Worm (Caenorhabditis elegans) whole organism, L4 larva: Measurements from ENCODE around the gene unc-26.
A peak's percentile ranks its signal among the peaks of the same experiment; 100 is the strongest.

Experiments
- F37D6.2 ChIP-seq: sonication (generic microtip); optimal IDR thresholded peaks from 2 replicates; lab custom pipeline; 2016; ENCODE audit warnings: mild to moderate bottlenecking, missing genetic modification characterization, missing compliant biosample characterization
- F44E2.7 ChIP-seq: fragments of 200-800 bp; sonication (Bioruptor generic); IDR thresholded peaks from 2 replicates; pipeline ENCODE4 v2.1.2; 2022; ENCODE audit warnings: missing genetic modification characterization, missing compliant biosample characterization
- F49E8.2 ChIP-seq: sonication (generic microtip); optimal IDR thresholded peaks from 2 replicates; lab custom pipeline; 2016; ENCODE audit warnings: missing compliant biosample characterization, mild to moderate bottlenecking, missing genetic modification characterization, borderline replicate concordance
- T26A8.4 ChIP-seq: fragments of 200-800 bp; sonication (Bioruptor generic); IDR thresholded peaks from 2 replicates; pipeline ENCODE4 v1.3.6; 2022; ENCODE audit warnings: missing genetic modification characterization, missing compliant biosample characterization
- ZK337.2 ChIP-seq: fragments of 200-800 bp; sonication (Bioruptor generic); IDR thresholded peaks from 2 replicates; pipeline ENCODE4 v1.3.6; 2022; ENCODE audit warnings: missing genetic modification reagents, missing genetic modification characterization, missing compliant biosample characterization
- ZK546.5 ChIP-seq, 2 experiments: sonication (generic microtip); optimal IDR thresholded peaks; 2 replicates each; lab custom pipeline; 2017; ENCODE audit warnings: missing biosample characterization in 2 of 2, missing genetic modification characterization in 2 of 2
- aha-1 ChIP-seq: fragments of 150-350 bp; peaks from one replicate; lab custom pipeline; 2014; ENCODE audit warnings: missing biosample characterization, missing genetic modification characterization
- aly-2 ChIP-seq: sonication (generic microtip); optimal IDR thresholded peaks from 2 replicates; lab custom pipeline; 2018; ENCODE audit warnings: missing biosample characterization, missing genetic modification characterization
- attf-4 ChIP-seq: sonication (generic microtip); optimal IDR thresholded peaks from 3 replicates; lab custom pipeline; 2017; ENCODE audit warnings: missing biosample characterization, missing genetic modification characterization
- ceh-28 ChIP-seq: fragments of 150-350 bp; optimal IDR thresholded peaks from 2 replicates; lab custom pipeline; 2014; ENCODE audit warnings: missing biosample characterization, missing genetic modification reagents, missing genetic modification characterization
- ceh-44 ChIP-seq: fragments of 200-800 bp; sonication (Bioruptor generic); IDR thresholded peaks from 2 replicates; pipeline ENCODE4 v1.3.6; 2022; ENCODE audit warnings: missing genetic modification reagents, missing genetic modification characterization, missing compliant biosample characterization
- cey-2 ChIP-seq: sonication (generic microtip); optimal IDR thresholded peaks from 3 replicates; lab custom pipeline; 2017; ENCODE audit warnings: missing genetic modification characterization, mild to moderate bottlenecking, missing compliant biosample characterization, antibody characterized with exemption, borderline replicate concordance; ENCODE audit not compliant: insufficient read depth
- ctbp-1 ChIP-seq: fragments of 200-800 bp; sonication (Bioruptor generic); IDR thresholded peaks from 2 replicates; pipeline ENCODE4 v1.3.6; 2022; ENCODE audit warnings: missing genetic modification reagents, missing genetic modification characterization, missing compliant biosample characterization
- daf-16 ChIP-seq, 3 experiments: sonication (generic microtip); optimal IDR thresholded peaks; 2 replicates each; lab custom pipeline; 2016 to 2017; ENCODE audit warnings: missing genetic modification characterization in 3 of 3, missing genetic modification reagents in 3 of 3, mild to moderate bottlenecking in 2 of 3, missing compliant biosample characterization in 2 of 3, missing biosample characterization in 1 of 3, moderate library complexity in 1 of 3
- daf-8 ChIP-seq: fragments of 200-800 bp; sonication (Bioruptor generic); IDR thresholded peaks from 2 replicates; pipeline ENCODE4 v1.3.6; 2022; ENCODE audit warnings: missing genetic modification characterization, missing compliant biosample characterization
- dmd-8 ChIP-seq: fragments of 200-800 bp; sonication (Bioruptor generic); IDR thresholded peaks from 2 replicates; pipeline ENCODE4 v1.3.6; 2022; ENCODE audit warnings: missing genetic modification characterization, missing compliant biosample characterization
- dmd-9 ChIP-seq: fragments of 200-800 bp; sonication (Bioruptor generic); IDR thresholded peaks from 2 replicates; pipeline ENCODE4 v1.3.6; 2022; ENCODE audit warnings: missing genetic modification reagents, missing genetic modification characterization, missing compliant biosample characterization
- dve-1 ChIP-seq: sonication (generic microtip); optimal IDR thresholded peaks from 2 replicates; lab custom pipeline; 2017; ENCODE audit warnings: antibody characterized with exemption, mild to moderate bottlenecking, missing genetic modification characterization, missing compliant biosample characterization; ENCODE audit not compliant: insufficient read depth
- fkh-10 ChIP-seq: fragments of 150-350 bp; optimal IDR thresholded peaks from 2 replicates; lab custom pipeline; 2014; ENCODE audit warnings: missing biosample characterization, missing genetic modification reagents, missing genetic modification characterization
- gei-8 ChIP-seq: fragments of 200-800 bp; sonication (Bioruptor generic); optimal IDR thresholded peaks from 2 replicates; lab custom pipeline; 2018; ENCODE audit warnings: mild to moderate bottlenecking, missing genetic modification characterization, missing compliant biosample characterization
- hif-1 ChIP-seq, 2 experiments: sonication (generic microtip); optimal IDR thresholded peaks; 2 replicates each; lab custom pipeline; 2016 to 2017; ENCODE audit warnings: missing compliant biosample characterization in 2 of 2, missing genetic modification characterization in 2 of 2, missing genetic modification reagents in 2 of 2, missing genotype in 2 of 2, mild to moderate bottlenecking in 1 of 2
- jun-1 ChIP-seq: fragments of 150-350 bp; optimal IDR thresholded peaks from 2 replicates; lab custom pipeline; 2014; ENCODE audit warnings: missing biosample characterization, missing genetic modification reagents, missing genetic modification characterization
- lim-7 ChIP-seq: fragments of 200-800 bp; sonication (Bioruptor generic); IDR thresholded peaks from 2 replicates; pipeline ENCODE4 v1.3.6; 2022; ENCODE audit warnings: missing genetic modification characterization, missing compliant biosample characterization
- lin-1 ChIP-seq: fragments of 200-800 bp; sonication (Bioruptor generic); IDR thresholded peaks from 2 replicates; pipeline ENCODE4 v1.3.6; 2022; ENCODE audit warnings: missing genetic modification reagents, missing genetic modification characterization, missing compliant biosample characterization
- lin-29 ChIP-seq: fragments of 200-800 bp; sonication (Bioruptor generic); IDR thresholded peaks from 2 replicates; pipeline ENCODE4 v1.3.6; 2022; ENCODE audit warnings: missing genetic modification reagents, missing genetic modification characterization, missing compliant biosample characterization
- lin-38 ChIP-seq: fragments of 200-800 bp; sonication (Bioruptor generic); IDR thresholded peaks from 2 replicates; pipeline ENCODE4 v1.3.6; 2022; ENCODE audit warnings: missing genetic modification reagents, missing genetic modification characterization, missing compliant biosample characterization
- madf-5 ChIP-seq, 2 experiments: fragments of 200-800 bp; sonication (Bioruptor generic); IDR thresholded peaks; 2 replicates each; pipeline ENCODE4 v1.3.6; 2022; ENCODE audit warnings: missing compliant biosample characterization in 2 of 2, missing genetic modification characterization in 2 of 2
- madf-9 ChIP-seq: fragments of 200-800 bp; sonication (Bioruptor generic); conservative IDR thresholded peaks from 2 replicates; pipeline ENCODE4 v1.3.6; 2022; ENCODE audit warnings: missing genetic modification reagents, missing genetic modification characterization, missing compliant biosample characterization
- mdl-1 ChIP-seq, 2 experiments: fragments of 150-350 bp in 1 of 2; sonication (generic microtip) in 1 of 2; optimal IDR thresholded peaks; 2 replicates each; lab custom pipeline; 2014 to 2017; ENCODE audit warnings: missing biosample characterization in 2 of 2, missing genetic modification characterization in 2 of 2
- mdt-29 ChIP-seq: fragments of 200-800 bp; sonication (Bioruptor generic); IDR thresholded peaks from 2 replicates; pipeline ENCODE4 v1.3.6; 2022; ENCODE audit warnings: missing genetic modification reagents, missing genetic modification characterization, missing compliant biosample characterization
- mep-1 ChIP-seq: fragments of 150-350 bp; sonication (generic microtip); optimal IDR thresholded peaks from 3 replicates; lab custom pipeline; 2014; ENCODE audit warnings: missing biosample characterization, missing genetic modification characterization
- mxl-2 ChIP-seq: fragments of 200-800 bp; sonication (Bioruptor generic); conservative IDR thresholded peaks from 2 replicates; pipeline ENCODE4 v1.3.6; 2022; ENCODE audit warnings: missing genetic modification reagents, missing genetic modification characterization, missing compliant biosample characterization
- nhr-10 ChIP-seq: fragments of 150-350 bp; optimal IDR thresholded peaks from 2 replicates; lab custom pipeline; 2014; ENCODE audit warnings: missing biosample characterization, missing genetic modification characterization
- nhr-102 ChIP-seq: sonication (generic microtip); optimal IDR thresholded peaks from 2 replicates; lab custom pipeline; 2016; ENCODE audit warnings: mild to moderate bottlenecking, missing genetic modification characterization, moderate library complexity, missing compliant biosample characterization
- nhr-111 ChIP-seq: fragments of 200-800 bp; sonication (Bioruptor generic); optimal IDR thresholded peaks from 2 replicates; lab custom pipeline; 2018; ENCODE audit warnings: mild to moderate bottlenecking, missing genetic modification characterization, missing compliant biosample characterization
- nhr-25 ChIP-seq: sonication (generic microtip); optimal IDR thresholded peaks from 2 replicates; lab custom pipeline; 2017; ENCODE audit warnings: missing genetic modification characterization, mild to moderate bottlenecking, missing compliant biosample characterization, antibody characterized with exemption, moderate library complexity, borderline replicate concordance; ENCODE audit not compliant: insufficient read depth
- nhr-42 ChIP-seq: fragments of 200-800 bp; sonication (Bioruptor generic); IDR thresholded peaks from 2 replicates; pipeline ENCODE4 v1.3.6; 2022; ENCODE audit warnings: missing genetic modification characterization, missing compliant biosample characterization
- nhr-6 ChIP-seq: fragments of 150-350 bp; optimal IDR thresholded peaks from 2 replicates; lab custom pipeline; 2014; ENCODE audit warnings: missing biosample characterization, missing genetic modification characterization
- pha-4 ChIP-seq, 2 experiments: fragments of 150-350 bp in 1 of 2; fragments of 200-800 bp in 1 of 2; sonication (Bioruptor generic) in 1 of 2; IDR thresholded peaks in 1 of 2; optimal IDR thresholded peaks in 1 of 2; 2 replicates each; pipeline versions ENCODE4 v1.3.6 to Lab custom; 2014 to 2022; ENCODE audit warnings: missing genetic modification characterization in 2 of 2, missing genetic modification reagents in 2 of 2, missing biosample characterization in 1 of 2, missing compliant biosample characterization in 1 of 2
- sdz-12 ChIP-seq: fragments of 200-800 bp; sonication (Bioruptor generic); optimal IDR thresholded peaks from 2 replicates; lab custom pipeline; 2018; ENCODE audit warnings: mild to moderate bottlenecking, missing genetic modification characterization, missing compliant biosample characterization
- skn-1 ChIP-seq: fragments of 150-350 bp; optimal IDR thresholded peaks from 2 replicates; lab custom pipeline; 2014; ENCODE audit warnings: missing biosample characterization, missing genetic modification characterization
- snpc-1.2 ChIP-seq: fragments of 200-800 bp; sonication (Bioruptor generic); IDR thresholded peaks from 2 replicates; pipeline ENCODE4 v1.3.6; 2022; ENCODE audit warnings: missing genetic modification reagents, missing genetic modification characterization, missing compliant biosample characterization
- tra-1 ChIP-seq: fragments of 200-800 bp; sonication (Bioruptor generic); IDR thresholded peaks from 2 replicates; pipeline ENCODE4 v1.3.6; 2022; ENCODE audit warnings: missing genetic modification reagents, missing genetic modification characterization, missing compliant biosample characterization
- unc-130 ChIP-seq: sonication (generic microtip); optimal IDR thresholded peaks from 2 replicates; lab custom pipeline; 2016; ENCODE audit warnings: missing genetic modification reagents, missing genetic modification characterization, missing compliant biosample characterization
- unc-39 ChIP-seq: sonication (generic microtip); optimal IDR thresholded peaks from 2 replicates; lab custom pipeline; 2017; ENCODE audit warnings: missing biosample characterization, missing genetic modification characterization
- vab-7 ChIP-seq: fragments of 200-800 bp; sonication (Bioruptor generic); IDR thresholded peaks from 2 replicates; pipeline ENCODE4 v1.3.6; 2022; ENCODE audit warnings: missing genetic modification reagents, missing genetic modification characterization, missing compliant biosample characterization
- zag-1 ChIP-seq: fragments of 150-350 bp; optimal IDR thresholded peaks from 2 replicates; lab custom pipeline; 2014; ENCODE audit warnings: missing biosample characterization, missing genetic modification characterization
- zip-11 ChIP-seq: fragments of 200-800 bp; sonication (Bioruptor generic); IDR thresholded peaks from 2 replicates; pipeline ENCODE4 v1.3.6; 2022; ENCODE audit warnings: missing genetic modification characterization, missing compliant biosample characterization
- zip-2 ChIP-seq: fragments of 150-350 bp; optimal IDR thresholded peaks from 2 replicates; lab custom pipeline; 2014; ENCODE audit warnings: missing biosample characterization, missing genetic modification characterization
- ztf-7 ChIP-seq: fragments of 150-350 bp; optimal IDR thresholded peaks from 2 replicates; lab custom pipeline; 2014; ENCODE audit warnings: missing biosample characterization, missing genetic modification characterization

unc-26 gene

ce11 chrIV:13318773-13319172 lies 46.5 kb upstream of the unc-26 start (continued):
- TF ChIP-seq hif-1 (tag; optimal IDR thresholded peaks at IDR 0.05; lab: Kevin White, UChicago), result peak in 1 of 2 experiments; percentile 41
- TF ChIP-seq ceh-28 (tag; lab: Kevin White, UChicago), result no peak
- no peak for TF ChIP-seq unc-39 (tag; lab: Kevin White, UChicago)
- no peak for TF ChIP-seq ceh-44 (GFP tag; lab: Robert Waterston, UW)
- no peak for TF ChIP-seq nhr-25
- TF ChIP-seq cey-2 (tag; lab: Kevin White, UChicago), result peak; percentile 5
- peak; percentile 43; the same call in 1 of the 2 replicates for TF ChIP-seq lin-1 (GFP tag; lab: Robert Waterston, UW)
- no peak for TF ChIP-seq vab-7
- TF ChIP-seq nhr-42 (GFP tag; lab: Robert Waterston, UW), result 0 out of 2 replicates have a peak, but pooled peaks have one; percentile 48
- TF ChIP-seq ZK337.2 (GFP tag; lab: Robert Waterston, UW), result no peak
- TF ChIP-seq F44E2.7 (GFP tag; lab: Robert Waterston, UW), result no peak
- TF ChIP-seq lin-29 (GFP tag; lab: Robert Waterston, UW), result no peak
- no peak for TF ChIP-seq mxl-2
- 0 out of 2 replicates have a peak, but pooled peaks have one; percentile 45 for TF ChIP-seq pha-4 (GFP tag; IDR thresholded peaks at IDR 0.05; lab: Robert Waterston, UW)
- TF ChIP-seq pha-4 (tag; optimal IDR thresholded peaks at IDR 0.05; lab: Kevin White, UChicago), result no peak
- TF ChIP-seq tra-1 (GFP tag; lab: Robert Waterston, UW), result no peak
- no peak for TF ChIP-seq madf-9
- peak; percentile 67 for TF ChIP-seq nhr-102 (tag; lab: Kevin White, UChicago)
- peak; percentile 6 for TF ChIP-seq aly-2 (tag; lab: Kevin White, UChicago)
- TF ChIP-seq unc-130 (GFP tag; lab: Kevin White, UChicago), result no peak
- TF ChIP-seq sdz-12 (GFP tag; lab: Kevin White, UChicago), result no peak
- TF ChIP-seq snpc-1.2 (GFP tag; lab: Robert Waterston, UW), result no peak
- TF ChIP-seq nhr-10 (tag; lab: Kevin White, UChicago), result peak; percentile 90
- TF ChIP-seq mdl-1 (tag; optimal IDR thresholded peaks at IDR 0.05; lab: Kevin White, UChicago), result peak in 1 of 2 experiments; percentile 61
- no peak for TF ChIP-seq dmd-9 (GFP tag; lab: Robert Waterston, UW)
- TF ChIP-seq jun-1, result peak; percentile 59
- TF ChIP-seq daf-8, result no peak
- TF ChIP-seq nhr-111 (GFP tag; lab: Kevin White, UChicago), result no peak
- no peak for TF ChIP-seq attf-4 (tag; lab: Kevin White, UChicago)
- no peak for TF ChIP-seq ZK546.5 (tag; optimal IDR thresholded peaks at IDR 0.05; lab: Kevin White, UChicago)
- no peak for TF ChIP-seq ctbp-1 (GFP tag; lab: Robert Waterston, UW)
- no peak for TF ChIP-seq nhr-6
- no peak for TF ChIP-seq F49E8.2
- no peak for TF ChIP-seq daf-16 (GFP tag; optimal IDR thresholded peaks at IDR 0.05; lab: Kevin White, UChicago)
- peak; percentile 94 for TF ChIP-seq daf-16 (tag; optimal IDR thresholded peaks at IDR 0.05; lab: Kevin White, UChicago)
- TF ChIP-seq zag-1, result no peak
- peak; percentile 62 for TF ChIP-seq ztf-7 (tag; lab: Kevin White, UChicago)
- TF ChIP-seq zip-2 (tag; lab: Kevin White, UChicago), result no peak
- TF ChIP-seq dve-1 (tag; lab: Kevin White, UChicago), result peak; percentile 98
- peak; percentile 87 for TF ChIP-seq mdt-29 (GFP tag; lab: Robert Waterston, UW)
- TF ChIP-seq madf-5 (GFP tag; IDR thresholded peaks at IDR 0.05; lab: Robert Waterston, UW), result 0 out of 4 replicates have a peak, but pooled peaks of 1 of the 2 experiments have one; percentile 67
- no peak for TF ChIP-seq skn-1 (tag; lab: Kevin White, UChicago)
- no peak for TF ChIP-seq dmd-8 (GFP tag; lab: Robert Waterston, UW)
- TF ChIP-seq aha-1 (tag; lab: Kevin White, UChicago), result peak; percentile 98
- TF ChIP-seq lin-38 (GFP tag; lab: Robert Waterston, UW), result peak; percentile 43
- no peak for TF ChIP-seq lim-7 (GFP tag; lab: Robert Waterston, UW)
- no peak for TF ChIP-seq fkh-10
- peak; percentile 63; the same call in 1 of the 2 replicates for TF ChIP-seq T26A8.4 (GFP tag; lab: Robert Waterston, UW)
- no peak for TF ChIP-seq F37D6.2
- peak; percentile 55 for TF ChIP-seq gei-8 (GFP tag; lab: Kevin White, UChicago)
- TF ChIP-seq mep-1, result peak; percentile 91
- no peak for TF ChIP-seq zip-11 (GFP tag; lab: Robert Waterston, UW)
